Fruit fly (Drosophila melanogaster): ENCODE results near the gene Rpp14a.

DNA sequence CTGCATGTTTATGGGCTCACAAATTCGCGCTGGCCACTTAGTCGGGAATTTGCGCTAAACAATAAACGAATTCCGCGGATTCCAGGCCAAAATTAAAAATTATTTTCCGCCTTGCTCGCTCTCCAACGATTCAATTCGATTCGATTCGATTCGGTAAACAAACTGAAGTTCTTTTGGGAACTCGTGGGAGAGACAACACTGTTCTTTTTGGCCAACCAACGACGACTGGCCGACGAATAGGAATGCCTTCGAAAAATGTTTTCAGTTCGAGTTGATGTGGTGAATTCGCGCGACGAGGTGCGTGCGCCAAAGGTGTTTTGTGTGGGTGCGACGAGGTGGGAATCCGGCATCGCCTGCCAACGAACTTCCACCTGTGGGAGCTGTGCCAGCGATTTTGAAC is 4.7 kb upstream of the Rpp14a start, which contains the start of gene CG15528:
- TF ChIP-seq CG8478 (optimal IDR thresholded peaks at IDR 0.05) (no peak), CTCF (optimal IDR thresholded peaks at IDR 0.05) (no peak)

All from S2 (cell line).